Worm (Caenorhabditis elegans) whole organism, L3 larva: ENCODE measurements around the gene F46C5.9.

ENCODE experiments used
- R02D3.7 ChIP-seq: fragments of 150-350 bp; optimal IDR thresholded peaks from 2 replicates; lab custom pipeline; 2014; ENCODE audit warnings: missing biosample characterization, missing genetic modification characterization
- ZK546.5 ChIP-seq: sonication (generic microtip); optimal IDR thresholded peaks from 2 replicates; lab custom pipeline; 2017; ENCODE audit warnings: missing biosample characterization, missing genetic modification characterization
- aly-2 ChIP-seq: fragments of 150-350 bp; optimal IDR thresholded peaks from 2 replicates; lab custom pipeline; 2014; ENCODE audit warnings: missing biosample characterization, missing genetic modification characterization
- ama-1 ChIP-seq: fragments of 150-350 bp; optimal IDR thresholded peaks from 2 replicates; lab custom pipeline; 2018
- ceh-16 ChIP-seq: sonication (generic microtip); optimal IDR thresholded peaks from 2 replicates; lab custom pipeline; 2017; ENCODE audit warnings: missing biosample characterization, missing genetic modification characterization
- ceh-28 ChIP-seq: fragments of 150-350 bp; optimal IDR thresholded peaks from 2 replicates; lab custom pipeline; 2014; ENCODE audit warnings: missing biosample characterization, missing genetic modification reagents, missing genetic modification characterization
- ceh-82 ChIP-seq: fragments of 150-350 bp; optimal IDR thresholded peaks from 2 replicates; lab custom pipeline; 2014; ENCODE audit warnings: missing biosample characterization, missing genetic modification characterization
- ceh-9 ChIP-seq: sonication (generic microtip); optimal IDR thresholded peaks from 2 replicates; lab custom pipeline; 2018; ENCODE audit warnings: missing biosample characterization, missing genetic modification characterization
- daf-12 ChIP-seq: fragments of 150-350 bp; optimal IDR thresholded peaks from 2 replicates; lab custom pipeline; 2014; ENCODE audit warnings: missing biosample characterization, missing genetic modification reagents, missing genetic modification characterization
- egl-27 ChIP-seq: sonication (generic microtip); optimal IDR thresholded peaks from 4 replicates; lab custom pipeline; 2017; ENCODE audit warnings: missing biosample characterization, missing genetic modification reagents, missing genetic modification characterization
- egl-5 ChIP-seq: fragments of 150-350 bp; optimal IDR thresholded peaks from 2 replicates; lab custom pipeline; 2017; ENCODE audit warnings: missing biosample characterization, missing genetic modification reagents, missing genetic modification characterization, inconsistent platforms
- elt-1 ChIP-seq: fragments of 150-350 bp; optimal IDR thresholded peaks from 2 replicates; lab custom pipeline; 2014; ENCODE audit warnings: missing biosample characterization, missing genetic modification characterization
- elt-2 ChIP-seq: sonication (generic microtip); optimal IDR thresholded peaks from 2 replicates; lab custom pipeline; 2016; ENCODE audit warnings: missing genetic modification reagents, mild to moderate bottlenecking, missing genetic modification characterization, missing compliant biosample characterization
- elt-3 ChIP-seq, 3 experiments: fragments of 150-350 bp in 1 of 3; sonication (generic microtip) in 2 of 3; optimal IDR thresholded peaks; 2 replicates in 2 of 3; 4 replicates in 1 of 3; lab custom pipeline; 2014 to 2017; ENCODE audit warnings: missing biosample characterization in 3 of 3, missing genetic modification characterization in 3 of 3
- eor-1 ChIP-seq, 2 experiments: fragments of 150-350 bp; optimal IDR thresholded peaks; 2 replicates each; lab custom pipeline; 2014 to 2018; ENCODE audit warnings: missing biosample characterization in 2 of 2, missing genetic modification characterization in 2 of 2
- fkh-10 ChIP-seq: sonication (generic microtip); optimal IDR thresholded peaks from 2 replicates; lab custom pipeline; 2017; ENCODE audit warnings: missing biosample characterization, missing genetic modification reagents, missing genetic modification characterization
- fkh-2 ChIP-seq: fragments of 150-350 bp; optimal IDR thresholded peaks from 2 replicates; lab custom pipeline; 2014; ENCODE audit warnings: missing biosample characterization, missing genetic modification reagents, missing genetic modification characterization
- fos-1 ChIP-seq: fragments of 150-350 bp; optimal IDR thresholded peaks from 2 replicates; lab custom pipeline; 2014; ENCODE audit warnings: missing biosample characterization, missing genetic modification characterization
- hmg-11 ChIP-seq: sonication (generic microtip); optimal IDR thresholded peaks from 2 replicates; lab custom pipeline; 2016; ENCODE audit warnings: missing genetic modification characterization, missing compliant biosample characterization
- jun-1 ChIP-seq: fragments of 150-350 bp; optimal IDR thresholded peaks from 2 replicates; lab custom pipeline; 2014; ENCODE audit warnings: missing biosample characterization, missing genetic modification reagents, missing genetic modification characterization
- lin-15B ChIP-seq: fragments of 150-350 bp; optimal IDR thresholded peaks from 2 replicates; lab custom pipeline; 2014; ENCODE audit warnings: missing biosample characterization, missing genetic modification characterization
- lin-39 ChIP-seq: fragments of 150-350 bp; optimal IDR thresholded peaks from 2 replicates; lab custom pipeline; 2018; ENCODE audit warnings: missing biosample characterization, missing genetic modification reagents, missing genetic modification characterization
- lsy-12 ChIP-seq: sonication (generic microtip); optimal IDR thresholded peaks from 2 replicates; lab custom pipeline; 2016; ENCODE audit warnings: mild to moderate bottlenecking, missing genetic modification characterization, missing compliant biosample characterization
- mdl-1 ChIP-seq: fragments of 150-350 bp; optimal IDR thresholded peaks from 2 replicates; lab custom pipeline; 2014; ENCODE audit warnings: missing biosample characterization, missing genetic modification characterization
- mml-1 ChIP-seq: fragments of 150-350 bp; sonication (generic microtip); optimal IDR thresholded peaks from 3 replicates; lab custom pipeline; 2014; ENCODE audit warnings: missing biosample characterization, missing genetic modification characterization
- nfya-1 ChIP-seq: sonication (generic microtip); optimal IDR thresholded peaks from 2 replicates; lab custom pipeline; 2017; ENCODE audit warnings: missing genetic modification characterization, mild to moderate bottlenecking, missing compliant biosample characterization, antibody characterized with exemption, moderate library complexity; ENCODE audit not compliant: insufficient read depth
- nhr-11 ChIP-seq: fragments of 150-350 bp; optimal IDR thresholded peaks from 2 replicates; lab custom pipeline; 2014; ENCODE audit warnings: missing biosample characterization, missing genetic modification characterization
- nhr-12 ChIP-seq: fragments of 150-350 bp; optimal IDR thresholded peaks from 2 replicates; lab custom pipeline; 2014; ENCODE audit warnings: missing biosample characterization, missing genetic modification characterization
- nhr-23 ChIP-seq: fragments of 150-350 bp; optimal IDR thresholded peaks from 2 replicates; lab custom pipeline; 2014; ENCODE audit warnings: missing biosample characterization, missing genetic modification reagents, missing genetic modification characterization
- nhr-237 ChIP-seq: fragments of 150-350 bp; optimal IDR thresholded peaks from 2 replicates; lab custom pipeline; 2014; ENCODE audit warnings: missing biosample characterization, missing genetic modification characterization
- nhr-25 ChIP-seq: sonication (generic microtip); optimal IDR thresholded peaks from 2 replicates; lab custom pipeline; 2017; ENCODE audit warnings: missing biosample characterization, missing genetic modification characterization
- nhr-28 ChIP-seq: fragments of 150-350 bp; optimal IDR thresholded peaks from 2 replicates; lab custom pipeline; 2014; ENCODE audit warnings: missing biosample characterization, missing genetic modification characterization
- nhr-43 ChIP-seq: sonication (generic microtip); optimal IDR thresholded peaks from 2 replicates; lab custom pipeline; 2016; ENCODE audit warnings: mild to moderate bottlenecking, missing genetic modification characterization, missing compliant biosample characterization; ENCODE audit not compliant: poor library complexity, severe bottlenecking
- nhr-67 ChIP-seq: fragments of 150-350 bp; optimal IDR thresholded peaks from 2 replicates; lab custom pipeline; 2014; ENCODE audit warnings: missing biosample characterization, missing genetic modification characterization
- nhr-76 ChIP-seq: fragments of 150-350 bp; sonication (generic microtip); optimal IDR thresholded peaks from 5 replicates; lab custom pipeline; 2014; ENCODE audit warnings: missing biosample characterization, missing genetic modification characterization
- nhr-77 ChIP-seq: fragments of 150-350 bp; optimal IDR thresholded peaks from 2 replicates; lab custom pipeline; 2014; ENCODE audit warnings: missing biosample characterization, missing genetic modification characterization
- pha-4 ChIP-seq: fragments of 150-350 bp; optimal IDR thresholded peaks from 2 replicates; lab custom pipeline; 2014; ENCODE audit warnings: missing biosample characterization, missing genetic modification reagents, missing genetic modification characterization
- pqm-1 ChIP-seq: fragments of 150-350 bp; optimal IDR thresholded peaks from 2 replicates; lab custom pipeline; 2017; ENCODE audit warnings: missing biosample characterization, missing genetic modification characterization, inconsistent platforms
- sea-2 ChIP-seq: fragments of 150-350 bp; sonication (generic microtip); optimal IDR thresholded peaks from 4 replicates; lab custom pipeline; 2014; ENCODE audit warnings: missing biosample characterization, missing genetic modification reagents, missing genetic modification characterization
- skn-1 ChIP-seq: fragments of 150-350 bp; optimal IDR thresholded peaks from 2 replicates; lab custom pipeline; 2014; ENCODE audit warnings: missing biosample characterization, missing genetic modification characterization
- snpc-4 ChIP-seq: fragments of 150-350 bp; optimal IDR thresholded peaks from 2 replicates; lab custom pipeline; 2014; ENCODE audit warnings: missing biosample characterization, missing genetic modification characterization
- tbx-2 ChIP-seq: sonication (generic microtip); optimal IDR thresholded peaks from 2 replicates; lab custom pipeline; 2016; ENCODE audit warnings: mild to moderate bottlenecking, missing genetic modification characterization, missing compliant biosample characterization
- unc-39 ChIP-seq: sonication (generic microtip); optimal IDR thresholded peaks from 4 replicates; lab custom pipeline; 2017; ENCODE audit warnings: missing biosample characterization, missing genetic modification characterization
- unc-62 ChIP-seq: fragments of 150-350 bp; sonication (generic microtip); optimal IDR thresholded peaks from 4 replicates; lab custom pipeline; 2014; ENCODE audit warnings: missing biosample characterization, missing genetic modification reagents, missing genetic modification characterization
- zag-1 ChIP-seq: fragments of 150-350 bp; optimal IDR thresholded peaks from 2 replicates; lab custom pipeline; 2014; ENCODE audit warnings: missing biosample characterization, missing genetic modification characterization
- ztf-11 ChIP-seq: fragments of 150-350 bp; optimal IDR thresholded peaks from 2 replicates; lab custom pipeline; 2014; ENCODE audit warnings: missing biosample characterization, missing genetic modification characterization
- ztf-4 ChIP-seq: fragments of 150-350 bp; optimal IDR thresholded peaks from 2 replicates; lab custom pipeline; 2014; ENCODE audit warnings: missing biosample characterization, missing genetic modification characterization

The F46C5.9 gene

ce11 chrII:8794072-8794471 lies 16.5 kb downstream of the F46C5.9 start, which contains the start of gene F07H5.7:
TSS of gene F07H5.7 (minus strand) at chrII:8794172.
- TF ChIP-seq unc-39 (tag; lab: Kevin White, UChicago) (no peak), nhr-11 (no peak), ama-1 (no peak), ceh-9 (tag; lab: Kevin White, UChicago) (no peak)

ce11 chrII:8792640-8793039 lies 17.9 kb downstream of the F46C5.9 start, which contains the start of gene idpa-2:
TSS of gene idpa-2 (minus strand) at chrII:8792740.
- TF ChIP-seq sea-2 (GFP tag; lab: Kevin White, UChicago) = no peak
- no peak for TF ChIP-seq jun-1
- TF ChIP-seq hmg-11 = no peak

ce11 chrII:8789828-8790558 lies 20.5 kb downstream of the F46C5.9 start, which contains the start of gene F07H5.13:
TSS of gene F07H5.13 (plus strand) at chrII:8790557.
- TF ChIP-seq nhr-28 (tag; lab: Kevin White, UChicago) (no peak), nhr-76 (tag; lab: Kevin White, UChicago) (no peak), nfya-1 (tag; lab: Kevin White, UChicago) (no peak), ZK546.5 (tag; lab: Kevin White, UChicago) (no peak), tbx-2 (tag; lab: Kevin White, UChicago) (peak; percentile 52), elt-1 (peak; percentile 2), elt-3 (tag; optimal IDR thresholded peaks at IDR 0.05; lab: Kevin White, UChicago) (no peak), snpc-4 (tag; lab: Kevin White, UChicago) (no peak), mdl-1 (tag; lab: Kevin White, UChicago) (no peak), ceh-82 (tag; lab: Kevin White, UChicago) (no peak), jun-1 (no peak), lin-39 (tag; lab: Kevin White, UChicago) (no peak), nhr-25 (tag; lab: Kevin White, UChicago) (peak; percentile 58), elt-2 (tag; lab: Kevin White, UChicago) (peak; percentile 48), R02D3.7 (no peak), egl-27 (no peak), lsy-12 (tag; lab: Kevin White, UChicago) (peak; percentile 70), eor-1 (tag; optimal IDR thresholded peaks at IDR 0.05; lab: Kevin White, UChicago) (no peak), aly-2 (tag; lab: Kevin White, UChicago) (no peak), unc-62 (GFP tag; lab: Kevin White, UChicago) (no peak), fos-1 (tag; lab: Kevin White, UChicago) (no peak), lin-15B (tag; lab: Kevin White, UChicago) (no peak), fkh-2 (tag; lab: Kevin White, UChicago) (no peak), ceh-28 (tag; lab: Kevin White, UChicago) (no peak), nhr-237 (tag; lab: Kevin White, UChicago) (no peak), fkh-10 (GFP tag; lab: Kevin White, UChicago) (no peak), nhr-77 (peak; percentile 17), ama-1 (peak; percentile 94), zag-1 (no peak), hmg-11 (no peak), nhr-43 (tag; lab: Kevin White, UChicago) (peak; percentile 87), nhr-11 (no peak), egl-5 (tag; lab: Kevin White, UChicago) (no peak), ceh-16 (tag; lab: Kevin White, UChicago) (no peak), pha-4 (tag; lab: Kevin White, UChicago) (peak; percentile 30), ceh-9 (tag; lab: Kevin White, UChicago) (no peak), ztf-11 (tag; lab: Kevin White, UChicago) (no peak), nhr-67 (tag; lab: Kevin White, UChicago) (no peak), pqm-1 (tag; lab: Kevin White, UChicago) (no peak), daf-12 (no peak), nhr-12 (tag; lab: Kevin White, UChicago) (no peak), unc-39 (tag; lab: Kevin White, UChicago) (no peak), nhr-23 (tag; lab: Kevin White, UChicago) (peak; percentile 17), mml-1 (tag; lab: Kevin White, UChicago) (no peak), ztf-4 (tag; lab: Kevin White, UChicago) (peak; percentile 71), skn-1 (no peak), sea-2 (GFP tag; lab: Kevin White, UChicago) (no peak)
